Worm (Caenorhabditis elegans): ENCODE data around the gene T24C2.3.

- no peak for TF ChIP-seq nhr-237 (tag; optimal IDR thresholded peaks at IDR 0.05)
- TF ChIP-seq fos-1 (tag; optimal IDR thresholded peaks at IDR 0.05), result no peak
- TF ChIP-seq elt-2 (tag; optimal IDR thresholded peaks at IDR 0.05), result no peak
- TF ChIP-seq egl-27 (tag; optimal IDR thresholded peaks at IDR 0.05), result no peak
- no peak for TF ChIP-seq efl-1 (optimal IDR thresholded peaks at IDR 0.05)
- TF ChIP-seq efl-1 (GFP tag; optimal IDR thresholded peaks at IDR 0.05 in 1 of 2), result no peak
- TF ChIP-seq unc-62 (GFP tag; optimal IDR thresholded peaks at IDR 0.05), result no peak
- no peak for TF ChIP-seq lin-13 (GFP tag; optimal IDR thresholded peaks at IDR 0.05)
- no peak for TF ChIP-seq zip-4 (GFP tag; optimal IDR thresholded peaks at IDR 0.05)
These were observed 13.2 kb upstream of the T24C2.3 start, which contains the start of gene nspc-20 for ce11 chrX:14530107-14530506.
